Worm (Caenorhabditis elegans): ENCODE measurements around the gene rpl-34.

The rpl-34 gene

ce11 chrIV:12219309-12219708 is 49.5 kb upstream of the rpl-34 start, which contains the start of gene F35G2.5:
Gene F35G2.5 (plus strand): TSS chrIV:12219609.
- no peak for TF ChIP-seq rec-8 (tag; optimal IDR thresholded peaks at IDR 0.05)
- no peak for TF ChIP-seq repo-1 (tag; optimal IDR thresholded peaks at IDR 0.05)
- TF ChIP-seq B0261.1 (tag; optimal IDR thresholded peaks at IDR 0.05), result no peak
- no peak for TF ChIP-seq somi-1 (GFP tag; optimal IDR thresholded peaks at IDR 0.05)
- no peak for TF ChIP-seq chd-7 (tag; optimal IDR thresholded peaks at IDR 0.05)
- no peak for TF ChIP-seq akir-1 (GFP tag; optimal IDR thresholded peaks at IDR 0.05)
- TF ChIP-seq hrde-1 (tag; optimal IDR thresholded peaks at IDR 0.05; ENCODE audit: borderline replicate concordance), result no peak
- no peak for TF ChIP-seq egl-18 (GFP tag; IDR thresholded peaks at IDR 0.05)
- TF ChIP-seq F49E8.2 (tag; optimal IDR thresholded peaks at IDR 0.05; ENCODE audit: insufficient read depth), result no peak
- TF ChIP-seq F55B11.4 (tag; optimal IDR thresholded peaks at IDR 0.05; ENCODE audit: borderline replicate concordance, insufficient read depth), result no peak
- TF ChIP-seq T26A5.8 (tag; optimal IDR thresholded peaks at IDR 0.05), result no peak
- no peak for TF ChIP-seq rpc-1 (optimal IDR thresholded peaks at IDR 0.05)
- TF ChIP-seq rpc-1 (tag; optimal IDR thresholded peaks at IDR 0.05), result no peak
- TF ChIP-seq lin-26 (GFP tag; IDR thresholded peaks at IDR 0.05), result no peak
- TF ChIP-seq attf-3 (GFP tag; conservative IDR thresholded peaks at IDR 0.05), result no peak
- TF ChIP-seq tbp1 (GFP tag; optimal IDR thresholded peaks at IDR 0.05), result no peak
- TF ChIP-seq unc-62 (GFP tag; optimal IDR thresholded peaks at IDR 0.05), result no peak

- no peak for TF ChIP-seq ama-1 (optimal IDR thresholded peaks at IDR 0.05)
- no peak for TF ChIP-seq ama-1 (GFP tag; optimal IDR thresholded peaks at IDR 0.05)
- TF ChIP-seq Y79H2A.3 (GFP tag; conservative IDR thresholded peaks at IDR 0.05), result no peak
- no peak for TF ChIP-seq madf-3 (GFP tag; IDR thresholded peaks at IDR 0.05)
- no peak for TF ChIP-seq ztf-3 (GFP tag; optimal IDR thresholded peaks at IDR 0.05)
- TF ChIP-seq egl-44 (GFP tag; IDR thresholded peaks at IDR 0.05), result no peak
- no peak for TF ChIP-seq egl-18 (GFP tag; IDR thresholded peaks at IDR 0.05)
- TF ChIP-seq C17E4.6 (GFP tag; IDR thresholded peaks at IDR 0.05), result no peak
- no peak for TF ChIP-seq nhr-120 (GFP tag; IDR thresholded peaks at IDR 0.05)
- no peak for TF ChIP-seq C06A6.2 (GFP tag; conservative IDR thresholded peaks at IDR 0.05)
Measured at ce11 chrIV:12227012-12227411, 41.8 kb upstream of the rpl-34 start, which contains the start of gene mlt-3. Gene mlt-3 (minus strand): TSS chrIV:12227112.

- no peak for TF ChIP-seq F10E7.11 (tag; optimal IDR thresholded peaks at IDR 0.05)
- TF ChIP-seq K11D2.4 (GFP tag; IDR thresholded peaks at IDR 0.05), result no peak
- no peak for TF ChIP-seq lin-54 (GFP tag; optimal IDR thresholded peaks at IDR 0.05)
- no peak for TF ChIP-seq ama-1 (optimal IDR thresholded peaks at IDR 0.05)
- no peak for TF ChIP-seq ama-1 (GFP tag; optimal IDR thresholded peaks at IDR 0.05)
- TF ChIP-seq mel-28 (tag; optimal IDR thresholded peaks at IDR 0.05; ENCODE audit: borderline replicate concordance), result no peak
- no peak for TF ChIP-seq Y67H2A.10 (GFP tag; conservative IDR thresholded peaks at IDR 0.05)
- no peak for TF ChIP-seq aptf-2 (GFP tag; conservative IDR thresholded peaks at IDR 0.05)
- TF ChIP-seq F55B11.4 (tag; optimal IDR thresholded peaks at IDR 0.05; ENCODE audit: borderline replicate concordance, insufficient read depth), result no peak
- TF ChIP-seq madf-6 (GFP tag; IDR thresholded peaks at IDR 0.05), result no peak
- no peak for TF ChIP-seq ceh-91 (GFP tag; IDR thresholded peaks at IDR 0.05)
- TF ChIP-seq gei-17 (GFP tag; optimal IDR thresholded peaks at IDR 0.05), result no peak
- no peak for TF ChIP-seq egrh-3 (GFP tag; IDR thresholded peaks at IDR 0.05)
- no peak for TF ChIP-seq rcor-1 (GFP tag; IDR thresholded peaks at IDR 0.05)
Measured at ce11 chrIV:12229679-12230078, 39.1 kb upstream of the rpl-34 start, which contains the start of gene sre-18. Gene sre-18 (minus strand): TSS chrIV:12229779.

Measured in whole organism, young adult.